Fruit fly (Drosophila melanogaster) whole organism, embryonic: ENCODE results near the gene Svil.

Source experiments
- Asciz ChIP-seq: fragments of 200-800 bp; sonication (Bioruptor generic); optimal IDR thresholded peaks from 2 replicates; lab custom pipeline; 2017; ENCODE audit warnings: missing biosample characterization, mild to moderate bottlenecking, missing genetic modification characterization, missing genetic modification reagents
- Atf-2 ChIP-seq: fragments of 200-800 bp; sonication (Bioruptor generic); optimal IDR thresholded peaks from 2 replicates; lab custom pipeline; 2016; ENCODE audit warnings: missing biosample characterization, missing genetic modification characterization
- B-H2 ChIP-seq: fragments of 200-800 bp; sonication (Bioruptor generic); optimal IDR thresholded peaks from 2 replicates; lab custom pipeline; 2018; ENCODE audit warnings: missing biosample characterization, mild to moderate bottlenecking, missing genetic modification characterization
- Bdp1 ChIP-seq: fragments of 200-800 bp; sonication (Bioruptor generic); optimal IDR thresholded peaks from 3 replicates; lab custom pipeline; 2016; ENCODE audit warnings: missing biosample characterization, missing genetic modification characterization
- Bgb ChIP-seq: fragments of 200-800 bp; sonication (Bioruptor generic); IDR thresholded peaks from 2 replicates; pipeline ENCODE4 v1.3.6; 2022; ENCODE audit warnings: missing biosample characterization, missing genetic modification characterization; ENCODE audit not compliant: partially characterized antibody
- CG10147 ChIP-seq: fragments of 200-800 bp; sonication (Bioruptor generic); optimal IDR thresholded peaks from 2 replicates; lab custom pipeline; 2019; ENCODE audit warnings: missing biosample characterization, mild to moderate bottlenecking, missing genetic modification characterization, moderate library complexity
- CG13123 ChIP-seq: fragments of 200-800 bp; sonication (Bioruptor generic); optimal IDR thresholded peaks from 2 replicates; lab custom pipeline; 2016; ENCODE audit warnings: missing biosample characterization, missing genetic modification characterization
- CG13424 ChIP-seq: fragments of 200-800 bp; sonication (Bioruptor generic); optimal IDR thresholded peaks from 2 replicates; lab custom pipeline; 2019; ENCODE audit warnings: missing biosample characterization, mild to moderate bottlenecking, missing genetic modification characterization, moderate library complexity
- CG15514 ChIP-seq: fragments of 200-800 bp; sonication (Bioruptor generic); optimal IDR thresholded peaks from 3 replicates; lab custom pipeline; 2017; ENCODE audit warnings: missing biosample characterization, missing genetic modification characterization, mild to moderate bottlenecking, moderate library complexity, missing genetic modification reagents
- CG1602 ChIP-seq: fragments of 200-800 bp; sonication (Bioruptor generic); optimal IDR thresholded peaks from 3 replicates; lab custom pipeline; 2016; ENCODE audit warnings: missing biosample characterization, missing genetic modification characterization
- CG1647 ChIP-seq: fragments of 200-800 bp; sonication (Bioruptor generic); optimal IDR thresholded peaks from 3 replicates; lab custom pipeline; 2016; ENCODE audit warnings: missing biosample characterization, missing genetic modification characterization
- CG18599 ChIP-seq: fragments of 200-800 bp; sonication (Bioruptor generic); optimal IDR thresholded peaks from 3 replicates; lab custom pipeline; 2017; ENCODE audit warnings: missing biosample characterization, missing genetic modification characterization, mild to moderate bottlenecking, moderate library complexity, missing genetic modification reagents
- CG31441 ChIP-seq: fragments of 200-800 bp; sonication (Bioruptor generic); IDR thresholded peaks from 2 replicates; pipeline ENCODE4 v1.3.6; 2022; ENCODE audit warnings: missing biosample characterization, missing genetic modification characterization
- CG32532 ChIP-seq: fragments of 200-800 bp; sonication (Bioruptor generic); IDR thresholded peaks from 2 replicates; pipeline ENCODE4 v1.3.6; 2022; ENCODE audit warnings: missing biosample characterization, missing genetic modification characterization
- CG32772 ChIP-seq: fragments of 200-800 bp; sonication (Bioruptor generic); IDR thresholded peaks from 2 replicates; pipeline ENCODE4 v1.3.6; 2022; ENCODE audit warnings: missing biosample characterization, missing genetic modification characterization
- CG5953 ChIP-seq: fragments of 200-800 bp; sonication (Bioruptor generic); IDR thresholded peaks from 2 replicates; pipeline ENCODE4 v1.3.6; 2022; ENCODE audit warnings: missing biosample characterization, missing genetic modification characterization
- CG6765 ChIP-seq: fragments of 200-800 bp; sonication (Bioruptor generic); optimal IDR thresholded peaks from 3 replicates; lab custom pipeline; 2017; ENCODE audit warnings: missing biosample characterization, mild to moderate bottlenecking, missing genetic modification characterization
- CG6813 ChIP-seq: fragments of 200-800 bp; sonication (Bioruptor generic); optimal IDR thresholded peaks from 2 replicates; lab custom pipeline; 2017; ENCODE audit warnings: missing biosample characterization, missing genetic modification characterization, mild to moderate bottlenecking, moderate library complexity, missing genetic modification reagents
- CG7271 ChIP-seq: fragments of 200-800 bp; sonication (Bioruptor generic); optimal IDR thresholded peaks from 2 replicates; lab custom pipeline; 2018; ENCODE audit warnings: missing biosample characterization, mild to moderate bottlenecking, missing genetic modification characterization, moderate library complexity
- CG7839 ChIP-seq: fragments of 200-800 bp; sonication (Bioruptor generic); optimal IDR thresholded peaks from 3 replicates; lab custom pipeline; 2018; ENCODE audit warnings: missing biosample characterization, mild to moderate bottlenecking, missing genetic modification characterization, moderate library complexity
- CG7928 ChIP-seq: fragments of 200-800 bp; sonication (Bioruptor generic); optimal IDR thresholded peaks from 2 replicates; lab custom pipeline; 2017; ENCODE audit warnings: missing biosample characterization, mild to moderate bottlenecking, missing genetic modification characterization
- CG8089 ChIP-seq: fragments of 200-800 bp; sonication (Bioruptor generic); optimal IDR thresholded peaks from 3 replicates; lab custom pipeline; 2016; ENCODE audit warnings: missing biosample characterization, missing genetic modification characterization
- CG9437 ChIP-seq: fragments of 200-800 bp; sonication (Bioruptor generic); optimal IDR thresholded peaks from 2 replicates; lab custom pipeline; 2018; ENCODE audit warnings: missing biosample characterization, mild to moderate bottlenecking, missing genetic modification characterization
- CTCF ChIP-seq: fragments of 200-800 bp; sonication (Bioruptor generic); optimal IDR thresholded peaks from 2 replicates; lab custom pipeline; 2017; ENCODE audit warnings: missing biosample characterization, mild to moderate bottlenecking, missing genetic modification characterization, moderate library complexity
- Chrac-16 ChIP-seq: fragments of 200-800 bp; sonication (Bioruptor generic); optimal IDR thresholded peaks from 3 replicates; lab custom pipeline; 2016; ENCODE audit warnings: missing biosample characterization, missing genetic modification characterization
- CrebB ChIP-seq: fragments of 200-800 bp; sonication (Bioruptor generic); optimal IDR thresholded peaks from 3 replicates; lab custom pipeline; 2018; ENCODE audit warnings: missing biosample characterization, mild to moderate bottlenecking, missing genetic modification characterization
- Dip2 ChIP-seq: fragments of 200-800 bp; sonication (Bioruptor generic); IDR thresholded peaks from 2 replicates; pipeline ENCODE4 v1.3.6; 2022; ENCODE audit warnings: missing biosample characterization, missing genetic modification characterization
- Ets97D ChIP-seq: fragments of 200-800 bp; sonication (Bioruptor generic); optimal IDR thresholded peaks from 3 replicates; lab custom pipeline; 2016; ENCODE audit warnings: missing biosample characterization, missing genetic modification characterization
- Fer3 ChIP-seq: fragments of 200-800 bp; sonication (Bioruptor generic); optimal IDR thresholded peaks from 2 replicates; lab custom pipeline; 2018; ENCODE audit warnings: missing biosample characterization, mild to moderate bottlenecking, missing genetic modification characterization, moderate library complexity
- HLHmδ ChIP-seq: fragments of 200-800 bp; sonication (Bioruptor generic); optimal IDR thresholded peaks from 2 replicates; lab custom pipeline; 2018; ENCODE audit warnings: missing biosample characterization, mild to moderate bottlenecking, missing genetic modification characterization, moderate library complexity
- Hr39 ChIP-seq: fragments of >200 bp; optimal IDR thresholded peaks from 2 replicates; lab custom pipeline; 2017
- Poxn ChIP-seq: fragments of 200-800 bp; sonication (Bioruptor generic); IDR thresholded peaks from 2 replicates; pipeline ENCODE4 v1.3.6; 2022; ENCODE audit warnings: missing biosample characterization, missing genetic modification characterization
- Rfx ChIP-seq: fragments of 200-800 bp; sonication (Bioruptor generic); IDR thresholded peaks from 2 replicates; pipeline ENCODE4 v1.3.6; 2022; ENCODE audit warnings: missing biosample characterization, missing genetic modification characterization
- Sox102F ChIP-seq: fragments of 200-800 bp; sonication (Bioruptor generic); optimal IDR thresholded peaks from 2 replicates; lab custom pipeline; 2018; ENCODE audit warnings: missing biosample characterization, mild to moderate bottlenecking, missing genetic modification characterization, moderate library complexity
- abd-A ChIP-seq: fragments of 200-800 bp; sonication (Bioruptor generic); optimal IDR thresholded peaks from 3 replicates; lab custom pipeline; 2019; ENCODE audit warnings: missing biosample characterization, mild to moderate bottlenecking, missing genetic modification characterization, moderate library complexity
- ase ChIP-seq: fragments of 200-800 bp; sonication (Bioruptor generic); IDR thresholded peaks from 3 replicates; pipeline ENCODE4 v1.3.6; 2022; ENCODE audit warnings: missing biosample characterization, missing genetic modification characterization
- bcd ChIP-seq: fragments of 200-800 bp; sonication (Bioruptor generic); optimal IDR thresholded peaks from 2 replicates; lab custom pipeline; 2017; ENCODE audit warnings: missing biosample characterization, mild to moderate bottlenecking, missing genetic modification characterization
- dan ChIP-seq: fragments of 200-800 bp; sonication (Bioruptor generic); IDR thresholded peaks from 2 replicates; pipeline ENCODE4 v1.3.6; 2022; ENCODE audit warnings: missing biosample characterization, missing genetic modification characterization
- dysf ChIP-seq: fragments of 200-800 bp; sonication (Bioruptor generic); IDR thresholded peaks from 3 replicates; pipeline ENCODE4 v1.3.6; 2022; ENCODE audit warnings: missing biosample characterization, missing genetic modification characterization
- exex ChIP-seq: fragments of 200-800 bp; sonication (Bioruptor generic); optimal IDR thresholded peaks from 4 replicates; lab custom pipeline; 2018; ENCODE audit warnings: missing biosample characterization, mild to moderate bottlenecking, missing genetic modification characterization, moderate library complexity
- eyg ChIP-seq: fragments of 200-800 bp; sonication (Bioruptor generic); optimal IDR thresholded peaks from 3 replicates; lab custom pipeline; 2016; ENCODE audit warnings: missing biosample characterization, missing genetic modification characterization
- fd102C ChIP-seq: fragments of 200-800 bp; sonication (Bioruptor generic); optimal IDR thresholded peaks from 2 replicates; lab custom pipeline; 2018; ENCODE audit warnings: missing biosample characterization, mild to moderate bottlenecking, missing genetic modification characterization, moderate library complexity
- lilli ChIP-seq: fragments of 200-800 bp; sonication (Bioruptor generic); optimal IDR thresholded peaks from 3 replicates; lab custom pipeline; 2016; ENCODE audit warnings: missing biosample characterization, missing genetic modification characterization
- pros ChIP-seq: fragments of 200-800 bp; sonication (Bioruptor generic); optimal IDR thresholded peaks from 3 replicates; lab custom pipeline; 2019; ENCODE audit warnings: missing biosample characterization, mild to moderate bottlenecking, missing genetic modification characterization, moderate library complexity
- row ChIP-seq: fragments of 200-800 bp; sonication (Bioruptor generic); IDR thresholded peaks from 3 replicates; pipeline ENCODE4 v1.3.6; 2022; ENCODE audit warnings: missing biosample characterization, missing genetic modification characterization
- salm ChIP-seq: fragments of 200-800 bp; sonication (Bioruptor generic); optimal IDR thresholded peaks from 2 replicates; lab custom pipeline; 2018; ENCODE audit warnings: missing biosample characterization, mild to moderate bottlenecking, missing genetic modification characterization
- tin ChIP-seq: fragments of 200-800 bp; sonication (Bioruptor generic); optimal IDR thresholded peaks from 3 replicates; lab custom pipeline; 2016; ENCODE audit warnings: missing biosample characterization, missing genetic modification characterization
- tll ChIP-seq, 2 experiments: fragments of 200-800 bp in 1 of 2; fragments of >200 bp in 1 of 2; sonication (Bioruptor generic) in 1 of 2; optimal IDR thresholded peaks; 2 replicates each; lab custom pipeline; 2017 to 2019; ENCODE audit warnings: missing biosample characterization in 2 of 2, missing genetic modification characterization in 2 of 2, mild to moderate bottlenecking in 1 of 2, moderate library complexity in 1 of 2
- ttk ChIP-seq: fragments of 200-800 bp; sonication (Bioruptor generic); IDR thresholded peaks from 2 replicates; pipeline ENCODE4 v2.1.2; 2022; ENCODE audit warnings: missing biosample characterization, missing genetic modification characterization
- twi ChIP-seq: fragments of 200-800 bp; optimal IDR thresholded peaks from 2 replicates; lab custom pipeline; 2019; ENCODE audit warnings: missing biosample characterization, mild to moderate bottlenecking, missing genetic modification characterization, moderate library complexity

The Svil gene

DNA sequence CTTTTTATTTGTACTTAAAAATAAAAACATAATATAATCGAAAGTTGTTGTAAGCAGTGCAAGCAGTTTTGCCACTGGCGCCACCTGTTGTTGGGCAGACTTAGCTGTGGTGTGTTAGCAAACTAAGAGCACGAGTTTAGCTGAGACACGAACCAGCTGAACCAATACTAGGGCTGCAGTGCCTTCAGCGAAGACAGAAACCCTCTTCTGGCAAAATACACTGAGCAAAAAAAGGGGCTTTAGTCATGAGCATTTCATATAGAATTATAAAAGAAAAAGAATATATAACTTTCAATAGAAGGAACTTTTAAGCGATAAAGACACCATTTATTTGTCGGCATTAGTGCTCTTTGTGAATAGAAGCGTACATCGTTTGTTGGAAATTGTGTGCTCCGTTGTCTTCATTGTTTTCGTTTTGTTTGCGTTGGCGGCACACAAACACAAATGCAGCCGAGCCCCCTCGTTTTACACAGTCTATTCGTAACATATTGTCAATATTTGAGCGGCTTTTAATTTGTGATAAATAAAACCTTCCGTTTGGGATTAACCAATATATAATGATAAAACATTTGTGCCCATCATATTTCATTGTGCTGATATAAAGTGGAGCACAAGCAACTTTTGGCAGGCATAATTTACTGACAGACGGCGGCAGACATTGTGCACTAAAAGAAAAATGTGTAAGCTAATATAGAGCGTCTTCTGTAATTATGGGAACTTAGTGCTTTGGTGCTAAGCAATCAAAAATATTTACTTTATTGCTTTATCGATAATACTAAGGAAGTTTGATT, 154.1 kb downstream of the Svil start (continued):
- TF ChIP-seq Fer3 (tag; lab: Kevin White, UChicago) (peak; percentile 52), bcd (peak; percentile 71), CG6813 (peak; percentile 79), CG13424 (tag; lab: Kevin White, UChicago) (peak; percentile 52), CTCF (peak; percentile 96), CG9437 (peak; percentile 71), CG5953 (peak; percentile 64; the same call in 1 of the 2 replicates), CG32772 (peak; percentile 68), CG8089 (GFP tag; lab: Kevin White, UChicago) (peak; percentile 45), Poxn (0 out of 2 replicates have a peak, but pooled peaks have one; percentile 8), CG7928 (GFP tag; lab: Kevin White, UChicago) (peak; percentile 94), Ets97D (GFP tag; lab: Kevin White, UChicago) (peak; percentile 76), tin (GFP tag; lab: Kevin White, UChicago) (peak; percentile 66), CG18599 (GFP tag; lab: Kevin White, UChicago) (peak; percentile 60)

dm6 chr3L:2532377-2532776, 154.9 kb downstream of the Svil start:
- no peak for TF ChIP-seq fd102C (GFP tag; lab: Kevin White, UChicago)
- no peak for TF ChIP-seq Bgb (GFP tag; lab: Robert Waterston, UW)
- peak; percentile 50 for TF ChIP-seq Sox102F (GFP tag; lab: Kevin White, UChicago)
- peak; percentile 66 for TF ChIP-seq CG32772
- no peak for TF ChIP-seq CG7271 (tag; lab: Kevin White, UChicago)
- TF ChIP-seq CG1602 (GFP tag; lab: Kevin White, UChicago), result no peak
- TF ChIP-seq CG15514, result no peak
- no peak for TF ChIP-seq salm (tag; lab: Kevin White, UChicago)
- no peak for TF ChIP-seq CG13123 (GFP tag; lab: Kevin White, UChicago)
- no peak for TF ChIP-seq pros (GFP tag; lab: Kevin White, UChicago)
- no peak for TF ChIP-seq abd-A (tag; lab: Kevin White, UChicago)
- TF ChIP-seq HLHmδ, result peak; percentile 14
- no peak for TF ChIP-seq Chrac-16 (GFP tag; lab: Kevin White, UChicago)
- no peak for TF ChIP-seq CG1647 (GFP tag; lab: Kevin White, UChicago)
- TF ChIP-seq CrebB, result no peak
- TF ChIP-seq ase (GFP tag; lab: Robert Waterston, UW), result peak; percentile 83
- no peak for TF ChIP-seq exex (tag; lab: Kevin White, UChicago)
- TF ChIP-seq twi (tag; lab: Kevin White, UChicago), result peak; percentile 60
- peak; percentile 62 for TF ChIP-seq row
- TF ChIP-seq Dip2, result no peak
- no peak for TF ChIP-seq Hr39 (lab: Kevin White, UChicago)
- peak; percentile 58 for TF ChIP-seq CG7839 (tag; lab: Kevin White, UChicago)
- TF ChIP-seq CG31441 (GFP tag; lab: Robert Waterston, UW), result no peak
- TF ChIP-seq dan (GFP tag; lab: Robert Waterston, UW), result no peak
- no peak for TF ChIP-seq CG6765 (GFP tag; lab: Kevin White, UChicago)
- no peak for TF ChIP-seq lilli
- peak; percentile 69 for TF ChIP-seq dysf (GFP tag; lab: Robert Waterston, UW)
- no peak for TF ChIP-seq eyg
- TF ChIP-seq CG32532, result peak; percentile 55
- TF ChIP-seq Bdp1 (GFP tag; lab: Kevin White, UChicago), result no peak
- TF ChIP-seq B-H2, result no peak
- TF ChIP-seq Atf-2 (GFP tag; lab: Kevin White, UChicago), result no peak
- TF ChIP-seq tll (GFP tag; optimal IDR thresholded peaks at IDR 0.05; lab: Kevin White, UChicago), result no peak
- TF ChIP-seq ttk, result peak; percentile 78
- TF ChIP-seq Asciz (GFP tag; lab: Kevin White, UChicago), result no peak
- no peak for TF ChIP-seq CG10147 (GFP tag; lab: Kevin White, UChicago)
- peak; percentile 71 for TF ChIP-seq Rfx
